Fruit fly (Drosophila melanogaster) whole organism, prepupa: ENCODE measurements around the gene Nph.

ENCODE experiments used
- Blimp-1 ChIP-seq: fragments of 200-800 bp; sonication (Bioruptor generic); optimal IDR thresholded peaks from 3 replicates; lab custom pipeline; 2017; ENCODE audit warnings: missing biosample characterization, missing genetic modification characterization, mild to moderate bottlenecking, moderate library complexity, missing genetic modification reagents
- CG10669 ChIP-seq: fragments of 200-800 bp; sonication (Bioruptor generic); optimal IDR thresholded peaks from 3 replicates; lab custom pipeline; 2018; ENCODE audit warnings: missing biosample characterization, mild to moderate bottlenecking, missing genetic modification characterization, moderate library complexity
- CG6854 ChIP-seq: fragments of 200-800 bp; sonication (Bioruptor generic); optimal IDR thresholded peaks from 2 replicates; lab custom pipeline; 2017; ENCODE audit warnings: missing biosample characterization, mild to moderate bottlenecking, missing genetic modification characterization
- Eip93F ChIP-seq: fragments of 200-800 bp; sonication (Bioruptor generic); optimal IDR thresholded peaks from 2 replicates; lab custom pipeline; 2016; ENCODE audit warnings: missing biosample characterization, mild to moderate bottlenecking, missing genetic modification characterization
- Ets96B ChIP-seq: fragments of 200-800 bp; optimal IDR thresholded peaks from 2 replicates; lab custom pipeline; 2019; ENCODE audit warnings: missing biosample characterization, mild to moderate bottlenecking, missing genetic modification characterization, moderate library complexity
- pdm3 ChIP-seq: fragments of 200-800 bp; sonication (Bioruptor generic); optimal IDR thresholded peaks from 3 replicates; lab custom pipeline; 2016; ENCODE audit warnings: missing biosample characterization, missing genetic modification characterization

dm6 chr3R:30040879-30041278 lies 36.2 kb upstream of the Nph start:
- TF ChIP-seq CG6854 (GFP tag; lab: Kevin White, UChicago): no peak
- TF ChIP-seq pdm3 (GFP tag; lab: Kevin White, UChicago): no peak
- TF ChIP-seq CG10669 (GFP tag; lab: Kevin White, UChicago): no peak
- TF ChIP-seq Blimp-1 (GFP tag; lab: Kevin White, UChicago): no peak
- TF ChIP-seq Eip93F (GFP tag; lab: Kevin White, UChicago): no peak
- TF ChIP-seq Ets96B (tag; lab: Kevin White, UChicago): no peak
